Fruit fly (Drosophila melanogaster): ENCODE measurements around the gene bru1.

bru1 gene

dm6 chr2L:12314838-12315237 is 140.0 kb downstream of the bru1 start:
- TF ChIP-seq CG1620 (GFP tag; optimal IDR thresholded peaks at IDR 0.05), result no peak
- no peak for TF ChIP-seq Clk (GFP tag; optimal IDR thresholded peaks at IDR 0.05)
- no peak for TF ChIP-seq tj (GFP tag; optimal IDR thresholded peaks at IDR 0.05)
- TF ChIP-seq Crg-1 (GFP tag; optimal IDR thresholded peaks at IDR 0.05), result no peak
- no peak for TF ChIP-seq CG33017 (tag; optimal IDR thresholded peaks at IDR 0.05)
- no peak for TF ChIP-seq toe (GFP tag; optimal IDR thresholded peaks at IDR 0.05)
- no peak for TF ChIP-seq CG7101 (tag; optimal IDR thresholded peaks at IDR 0.05)
- TF ChIP-seq CG5204 (GFP tag; optimal IDR thresholded peaks at IDR 0.05), result no peak
- no peak for TF ChIP-seq pad (GFP tag; optimal IDR thresholded peaks at IDR 0.05)
- no peak for TF ChIP-seq CG14711 (tag; optimal IDR thresholded peaks at IDR 0.05)
- no peak for TF ChIP-seq kay (GFP tag; ENCODE audit: borderline replicate concordance)

- no peak for TF ChIP-seq Mnt (GFP tag; optimal IDR thresholded peaks at IDR 0.05)
Observed at dm6 chr2L:12337162-12337561, 162.4 kb downstream of the bru1 start.

dm6 chr2L:12338548-12338947 is 163.7 kb downstream of the bru1 start, which contains the start of gene CG31862:
Gene CG31862, plus strand, starts transcription at chr2L:12338848.
- TF ChIP-seq CG12768 (GFP tag; optimal IDR thresholded peaks at IDR 0.05), result no peak
- no peak for TF ChIP-seq Crg-1 (GFP tag; optimal IDR thresholded peaks at IDR 0.05)
- TF ChIP-seq CG7045 (GFP tag; optimal IDR thresholded peaks at IDR 0.05), result no peak
- no peak for TF ChIP-seq tj (GFP tag; optimal IDR thresholded peaks at IDR 0.05)
- TF ChIP-seq bab1 (GFP tag; optimal IDR thresholded peaks at IDR 0.05), result no peak
- TF ChIP-seq toe (GFP tag; optimal IDR thresholded peaks at IDR 0.05), result no peak
- TF ChIP-seq cic (GFP tag; optimal IDR thresholded peaks at IDR 0.05), result no peak
- no peak for TF ChIP-seq CG1620 (GFP tag; optimal IDR thresholded peaks at IDR 0.05)
- no peak for TF ChIP-seq cnc (optimal IDR thresholded peaks at IDR 0.05)
- TF ChIP-seq pad (GFP tag; optimal IDR thresholded peaks at IDR 0.05), result no peak
- no peak for TF ChIP-seq Mnt (GFP tag; optimal IDR thresholded peaks at IDR 0.05)
- TF ChIP-seq CG11617 (GFP tag; optimal IDR thresholded peaks at IDR 0.05), result no peak
- no peak for TF ChIP-seq ovo (GFP tag; optimal IDR thresholded peaks at IDR 0.05)
- TF ChIP-seq CG7101 (tag; optimal IDR thresholded peaks at IDR 0.05), result no peak
- no peak for TF ChIP-seq Hr96 (GFP tag; optimal IDR thresholded peaks at IDR 0.05)
- no peak for TF ChIP-seq CG5204 (GFP tag; optimal IDR thresholded peaks at IDR 0.05)
- TF ChIP-seq CG14711 (tag; optimal IDR thresholded peaks at IDR 0.05), result no peak
- TF ChIP-seq Clk (GFP tag; optimal IDR thresholded peaks at IDR 0.05), result no peak
- no peak for TF ChIP-seq CG33017 (tag; optimal IDR thresholded peaks at IDR 0.05)
- TF ChIP-seq kay (GFP tag; ENCODE audit: borderline replicate concordance), result no peak

dm6 chr2L:12341705-12342104 is 166.9 kb downstream of the bru1 start:
- TF ChIP-seq Clk (GFP tag; optimal IDR thresholded peaks at IDR 0.05) (no peak), cnc (optimal IDR thresholded peaks at IDR 0.05) (no peak), CG12768 (GFP tag; optimal IDR thresholded peaks at IDR 0.05) (no peak), CG11617 (GFP tag; optimal IDR thresholded peaks at IDR 0.05) (no peak), ovo (GFP tag; optimal IDR thresholded peaks at IDR 0.05) (no peak), kay (GFP tag; ENCODE audit: borderline replicate concordance) (no peak), CG7101 (tag; optimal IDR thresholded peaks at IDR 0.05) (no peak), CG7045 (GFP tag; optimal IDR thresholded peaks at IDR 0.05) (no peak), toe (GFP tag; optimal IDR thresholded peaks at IDR 0.05) (no peak), Crg-1 (GFP tag; optimal IDR thresholded peaks at IDR 0.05) (no peak), pad (GFP tag; optimal IDR thresholded peaks at IDR 0.05) (no peak), bab1 (GFP tag; optimal IDR thresholded peaks at IDR 0.05) (no peak), cic (GFP tag; optimal IDR thresholded peaks at IDR 0.05) (no peak), tj (GFP tag; optimal IDR thresholded peaks at IDR 0.05) (no peak), CG33017 (tag; optimal IDR thresholded peaks at IDR 0.05) (no peak), Hr96 (GFP tag; optimal IDR thresholded peaks at IDR 0.05) (no peak)

dm6 chr2L:12343634-12344269 is 168.9 kb downstream of the bru1 start, which contains the start of the genes bru2 and CG43813:
Gene bru2, plus strand, starts transcription at chr2L:12344219.
Gene CG43813, minus strand, starts transcription at chr2L:12344266.
- TF ChIP-seq bab1 (GFP tag; optimal IDR thresholded peaks at IDR 0.05) (no peak), toe (GFP tag; optimal IDR thresholded peaks at IDR 0.05) (no peak), Hr96 (GFP tag; optimal IDR thresholded peaks at IDR 0.05) (no peak), cnc (optimal IDR thresholded peaks at IDR 0.05) (no peak), CG7101 (tag; optimal IDR thresholded peaks at IDR 0.05) (no peak), tj (GFP tag; optimal IDR thresholded peaks at IDR 0.05) (no peak), CG1620 (GFP tag; optimal IDR thresholded peaks at IDR 0.05) (no peak), cic (GFP tag; optimal IDR thresholded peaks at IDR 0.05) (no peak), Clk (GFP tag; optimal IDR thresholded peaks at IDR 0.05) (no peak), kay (GFP tag; ENCODE audit: borderline replicate concordance) (no peak), CG11617 (GFP tag; optimal IDR thresholded peaks at IDR 0.05) (no peak), CG33017 (tag; optimal IDR thresholded peaks at IDR 0.05) (no peak), Mnt (GFP tag; optimal IDR thresholded peaks at IDR 0.05) (no peak), CG7045 (GFP tag; optimal IDR thresholded peaks at IDR 0.05) (no peak), Crg-1 (GFP tag; optimal IDR thresholded peaks at IDR 0.05) (no peak)

- TF ChIP-seq cic (GFP tag; optimal IDR thresholded peaks at IDR 0.05), result no peak
- TF ChIP-seq Hr96 (GFP tag; optimal IDR thresholded peaks at IDR 0.05), result no peak
- no peak for TF ChIP-seq CG1620 (GFP tag; optimal IDR thresholded peaks at IDR 0.05)
Observed at dm6 chr2L:12346163-12346892, 171.5 kb downstream of the bru1 start.
